Worm (Caenorhabditis elegans): ENCODE results near the gene K08B5.2.
"Not testable (repeated sequence)": the region's sequence is repeated elsewhere in the genome, so short reads cannot be mapped to it uniquely, and the experiment has no call there.

Gene K08B5.2

ce11 chrX:16527815-16528214 is 25.9 kb downstream of the K08B5.2 start:
- TF ChIP-seq pha-4 (tag; optimal IDR thresholded peaks at IDR 0.05) (no peak), lin-26 (GFP tag; IDR thresholded peaks at IDR 0.05) (0 out of 2 replicates have a peak, but pooled peaks have one; percentile 15), zfh-2 (GFP tag; conservative IDR thresholded peaks at IDR 0.05) (peak; percentile 86), ceh-58 (GFP tag; IDR thresholded peaks at IDR 0.05) (0 out of 2 replicates have a peak, but pooled peaks have one; percentile 51), F37B4.10 (GFP tag; IDR thresholded peaks at IDR 0.05) (0 out of 2 replicates have a peak, but pooled peaks have one; percentile 42), ceh-27 (GFP tag; optimal IDR thresholded peaks at IDR 0.05) (peak; percentile 18), hlh-26 (GFP tag; conservative IDR thresholded peaks at IDR 0.05) (no peak), rcor-1 (GFP tag; IDR thresholded peaks at IDR 0.05) (no peak)

- peak; percentile 57; the same call in 1 of the 2 replicates for TF ChIP-seq zfh-2 (GFP tag; conservative IDR thresholded peaks at IDR 0.05)
- 0 out of 2 replicates have a peak, but pooled peaks have one; percentile 9 for TF ChIP-seq aptf-3 (GFP tag; IDR thresholded peaks at IDR 0.05)
- no peak for TF ChIP-seq ceh-91 (GFP tag; IDR thresholded peaks at IDR 0.05)
Observed at ce11 chrX:16525632-16526031, 28.1 kb downstream of the K08B5.2 start.

- TF ChIP-seq Y79H2A.3 (GFP tag; conservative IDR thresholded peaks at IDR 0.05) (no peak), nfya-2 (GFP tag; IDR thresholded peaks at IDR 0.05) (no peak)
Observed at ce11 chrX:16524310-16524709, 29.4 kb downstream of the K08B5.2 start.

ce11 chrX:16523827-16524226 is 29.9 kb downstream of the K08B5.2 start:
- TF ChIP-seq tbp1 (GFP tag; optimal IDR thresholded peaks at IDR 0.05) (peak; percentile 73), dox-1 (GFP tag; IDR thresholded peaks at IDR 0.05) (0 out of 2 replicates have a peak, but pooled peaks have one; percentile 13), B0261.1 (tag; optimal IDR thresholded peaks at IDR 0.05) (peak; percentile 41), pbrm-1 (GFP tag; IDR thresholded peaks at IDR 0.05) (0 out of 2 replicates have a peak, but pooled peaks have one; percentile 19), snpc-4 (tag; optimal IDR thresholded peaks at IDR 0.05) (peak in 1 of 4 experiments; percentile 27), D2030.7 (GFP tag; IDR thresholded peaks at IDR 0.05) (peak; percentile 71), rpc-1 (optimal IDR thresholded peaks at IDR 0.05) (peak; percentile 50), rpc-1 (tag; optimal IDR thresholded peaks at IDR 0.05) (peak; percentile 67)
- not testable (repeated sequence) for TF ChIP-seq snpc-4 (GFP tag; optimal IDR thresholded peaks at IDR 0.05)

ce11 chrX:16521722-16522121 is 32.0 kb downstream of the K08B5.2 start:
- TF ChIP-seq F23B12.7 (tag; optimal IDR thresholded peaks at IDR 0.05; ENCODE audit: insufficient read depth) = no peak
- TF ChIP-seq lin-35 (GFP tag; optimal IDR thresholded peaks at IDR 0.05) = no peak
- no peak for TF ChIP-seq lsl-1 (GFP tag; optimal IDR thresholded peaks at IDR 0.05)
- TF ChIP-seq F39B2.1 (GFP tag; IDR thresholded peaks at IDR 0.05) = no peak

- TF ChIP-seq die-1 (tag; optimal IDR thresholded peaks at IDR 0.05) = no peak
- TF ChIP-seq snpc-1.1 (tag; optimal IDR thresholded peaks at IDR 0.05; ENCODE audit: insufficient read depth) = no peak
Observed at ce11 chrX:16519517-16519916, 34.2 kb downstream of the K08B5.2 start, which contains the start of gene T25D1.1. T25D1.1 (plus strand) TSS chrX:16519817.

ce11 chrX:16518771-16519170 is 34.9 kb downstream of the K08B5.2 start:
- TF ChIP-seq F52B5.7 (tag; optimal IDR thresholded peaks at IDR 0.05) = no peak
- no peak for TF ChIP-seq B0035.1 (tag; optimal IDR thresholded peaks at IDR 0.05)
- no peak for TF ChIP-seq F49E8.2 (tag; optimal IDR thresholded peaks at IDR 0.05; ENCODE audit: insufficient read depth)
- TF ChIP-seq snpc-3.4 (tag; optimal IDR thresholded peaks at IDR 0.05) = no peak
- no peak for TF ChIP-seq zfh-2 (GFP tag; conservative IDR thresholded peaks at IDR 0.05)
- no peak for TF ChIP-seq nhr-27 (tag; optimal IDR thresholded peaks at IDR 0.05)
- no peak for TF ChIP-seq tlf-1 (GFP tag; optimal IDR thresholded peaks at IDR 0.05)
- TF ChIP-seq T26A5.8 (tag; optimal IDR thresholded peaks at IDR 0.05) = no peak
- no peak for TF ChIP-seq T07F8.4 (tag; optimal IDR thresholded peaks at IDR 0.05)
- no peak for TF ChIP-seq tbp1 (GFP tag; optimal IDR thresholded peaks at IDR 0.05)
- TF ChIP-seq nfya-1 (tag; optimal IDR thresholded peaks at IDR 0.05; ENCODE audit: borderline replicate concordance, insufficient read depth) = no peak
- TF ChIP-seq ztf-26 (tag; optimal IDR thresholded peaks at IDR 0.05) = no peak
- TF ChIP-seq unc-130 (GFP tag; optimal IDR thresholded peaks at IDR 0.05) = no peak
- no peak for TF ChIP-seq pbrm-1 (GFP tag; IDR thresholded peaks at IDR 0.05)
- TF ChIP-seq C17E4.6 (GFP tag; IDR thresholded peaks at IDR 0.05) = no peak

All from whole organism, young adult.